Fruit fly (Drosophila melanogaster) Kc167 (cell line): ENCODE results near the gene CG31542.

ENCODE experiments used
- Myc ChIP-seq: fragments of >200 bp; optimal IDR thresholded peaks from 2 replicates; lab custom pipeline; 2017; ENCODE audit warnings: missing external identifiers
- Sin3A ChIP-seq: fragments of >200 bp; optimal IDR thresholded peaks from 2 replicates; lab custom pipeline; 2018; ENCODE audit warnings: missing external identifiers
- h ChIP-seq: fragments of >200 bp; optimal IDR thresholded peaks from 3 replicates; lab custom pipeline; 2018; ENCODE audit warnings: missing external identifiers
- insv ChIP-seq: fragments of >200 bp; optimal IDR thresholded peaks from 3 replicates; lab custom pipeline; 2018; ENCODE audit warnings: missing external identifiers
- psq ChIP-seq: fragments of >200 bp; optimal IDR thresholded peaks from 2 replicates; lab custom pipeline; 2017; ENCODE audit warnings: missing external identifiers
- ttk ChIP-seq: sonication (Bioruptor generic); optimal IDR thresholded peaks from 2 replicates; lab custom pipeline; 2017; ENCODE audit warnings: missing external identifiers

Gene CG31542

DNA sequence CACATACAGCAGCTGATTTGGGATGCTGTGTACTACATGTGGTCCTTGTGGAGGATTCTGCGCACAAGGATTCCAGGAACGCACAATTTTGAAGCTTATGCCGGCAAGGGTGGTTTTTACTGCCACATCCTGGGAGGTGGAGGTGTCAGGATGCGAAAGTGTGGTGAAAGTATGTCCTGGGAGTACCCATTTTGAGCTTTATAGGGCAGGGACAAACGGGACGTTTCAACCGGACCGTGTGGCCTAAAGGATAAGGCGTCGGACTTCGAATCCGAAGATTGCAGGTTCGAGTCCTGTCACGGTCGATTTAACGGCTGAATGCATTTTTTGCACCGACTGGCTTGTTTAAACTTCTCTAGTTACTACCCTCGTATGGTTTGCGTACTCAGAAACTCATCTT is 18.7 kb downstream of the CG31542 start:
- TF ChIP-seq psq (lab: Kevin White, UChicago) (no peak), insv (lab: Kevin White, UChicago) (no peak), h (no peak), Myc (lab: Kevin White, UChicago) (no peak)

DNA sequence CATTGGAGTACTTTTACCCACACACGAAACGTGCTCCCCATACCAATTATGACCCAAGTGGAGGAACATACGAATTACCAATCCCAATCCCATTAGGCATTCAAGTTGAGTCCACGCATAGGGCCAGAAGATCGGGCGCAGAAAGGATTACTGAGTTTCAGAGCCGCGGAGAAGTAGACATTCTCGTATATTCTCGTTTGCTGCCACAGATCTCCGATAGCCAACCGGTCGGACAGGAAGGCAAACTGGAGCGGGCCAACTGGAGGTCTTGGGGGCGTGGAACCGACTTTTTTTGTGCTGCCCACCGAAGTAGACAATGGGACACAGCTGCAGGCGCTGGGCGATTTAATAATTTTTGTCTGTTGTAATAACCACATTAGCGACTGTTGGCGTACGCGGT is 19.7 kb downstream of the CG31542 start:
- TF ChIP-seq Myc (lab: Kevin White, UChicago), result no peak
- TF ChIP-seq Sin3A (lab: Kevin White, UChicago), result no peak
- TF ChIP-seq h, result no peak
- TF ChIP-seq insv (lab: Kevin White, UChicago), result no peak
- TF ChIP-seq psq (lab: Kevin White, UChicago), result no peak
- no peak for TF ChIP-seq ttk (lab: Kevin White, UChicago)

dm6 chr3R:5389435-5389834 is 20.1 kb downstream of the CG31542 start:
- TF ChIP-seq Sin3A (lab: Kevin White, UChicago) (no peak), h (no peak), insv (lab: Kevin White, UChicago) (no peak), ttk (lab: Kevin White, UChicago) (no peak), Myc (lab: Kevin White, UChicago) (no peak), psq (lab: Kevin White, UChicago) (no peak)

DNA sequence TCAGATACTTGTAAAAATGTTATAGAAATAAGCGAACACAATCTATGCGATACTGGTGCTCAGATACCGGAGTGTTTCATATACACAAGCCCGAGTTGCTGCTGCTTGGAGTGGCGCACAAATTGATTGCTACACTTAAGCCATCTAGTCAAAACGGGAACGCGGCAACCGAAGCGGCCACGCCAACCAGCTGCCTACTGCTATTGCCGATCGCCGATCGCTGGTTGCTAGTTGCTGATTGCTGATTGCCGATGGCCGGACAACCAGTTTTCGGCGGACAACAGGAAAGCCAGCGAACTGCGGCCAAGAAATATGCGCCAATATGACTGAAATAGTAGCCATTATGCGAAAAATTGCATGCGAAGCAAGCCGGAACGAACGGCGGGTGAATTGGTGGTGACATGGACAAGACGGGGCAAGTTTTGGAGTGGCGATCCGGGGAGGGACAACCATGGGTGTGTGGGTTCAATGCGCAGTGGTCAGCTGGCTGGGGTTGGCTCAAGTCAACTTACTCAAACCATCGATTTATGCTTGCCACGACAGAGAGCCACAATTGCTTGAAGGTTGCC is 20.8 kb downstream of the CG31542 start:
- TF ChIP-seq psq (lab: Kevin White, UChicago), result no peak
- TF ChIP-seq ttk (lab: Kevin White, UChicago), result no peak
- no peak for TF ChIP-seq Myc (lab: Kevin White, UChicago)
- TF ChIP-seq h, result no peak
- no peak for TF ChIP-seq insv (lab: Kevin White, UChicago)
- no peak for TF ChIP-seq Sin3A (lab: Kevin White, UChicago)

DNA sequence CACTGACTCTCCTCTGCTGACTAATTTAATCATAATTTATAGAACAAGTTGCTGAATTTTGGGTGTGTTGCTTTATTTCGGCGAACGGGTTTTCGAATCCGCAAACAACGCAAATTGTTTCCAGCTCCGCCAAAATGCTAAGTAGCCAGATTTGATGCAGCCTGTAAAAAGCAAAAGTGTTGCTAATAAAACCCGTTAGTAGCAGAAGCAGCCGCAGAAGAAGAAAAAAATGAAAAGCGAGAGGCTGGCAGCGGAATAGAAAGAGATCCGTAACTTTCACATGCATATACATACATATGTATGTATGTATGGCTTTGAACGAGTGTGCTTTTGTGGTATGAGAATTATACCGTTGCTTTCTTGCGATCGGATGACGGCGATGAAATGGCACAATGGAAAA is 22.7 kb downstream of the CG31542 start:
- no peak for TF ChIP-seq ttk (lab: Kevin White, UChicago)
- TF ChIP-seq Myc (lab: Kevin White, UChicago), result no peak
- no peak for TF ChIP-seq h
- no peak for TF ChIP-seq Sin3A (lab: Kevin White, UChicago)
- no peak for TF ChIP-seq insv (lab: Kevin White, UChicago)
- TF ChIP-seq psq (lab: Kevin White, UChicago), result no peak

DNA sequence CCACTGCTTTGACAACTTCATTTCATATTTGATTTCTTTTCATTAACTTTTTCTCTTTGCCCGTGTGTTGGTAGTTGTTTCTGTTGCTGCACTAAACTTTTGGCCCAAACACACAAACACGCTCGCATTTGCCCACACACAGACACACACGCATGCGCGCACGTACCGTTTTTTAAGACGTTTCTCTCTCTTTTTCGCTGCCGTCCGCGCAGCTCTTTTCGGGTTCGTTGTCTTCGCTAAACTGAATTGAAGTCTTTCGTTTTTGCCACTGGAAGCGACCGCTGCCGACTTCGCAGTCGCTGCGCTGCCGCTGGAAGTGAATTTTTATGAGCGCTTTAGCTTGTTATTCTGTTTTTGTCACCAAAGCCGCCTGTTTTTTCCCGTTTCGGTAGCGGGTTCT is 23.3 kb downstream of the CG31542 start, which contains the start of gene kkv:
Gene kkv, minus strand, starts transcription at position 246 of the 400 bp plus-strand sequence.
- TF ChIP-seq ttk (lab: Kevin White, UChicago), result no peak
- TF ChIP-seq insv (lab: Kevin White, UChicago), result no peak
- TF ChIP-seq Myc (lab: Kevin White, UChicago), result no peak
- no peak for TF ChIP-seq h
- no peak for TF ChIP-seq Sin3A (lab: Kevin White, UChicago)
- no peak for TF ChIP-seq psq (lab: Kevin White, UChicago)

DNA sequence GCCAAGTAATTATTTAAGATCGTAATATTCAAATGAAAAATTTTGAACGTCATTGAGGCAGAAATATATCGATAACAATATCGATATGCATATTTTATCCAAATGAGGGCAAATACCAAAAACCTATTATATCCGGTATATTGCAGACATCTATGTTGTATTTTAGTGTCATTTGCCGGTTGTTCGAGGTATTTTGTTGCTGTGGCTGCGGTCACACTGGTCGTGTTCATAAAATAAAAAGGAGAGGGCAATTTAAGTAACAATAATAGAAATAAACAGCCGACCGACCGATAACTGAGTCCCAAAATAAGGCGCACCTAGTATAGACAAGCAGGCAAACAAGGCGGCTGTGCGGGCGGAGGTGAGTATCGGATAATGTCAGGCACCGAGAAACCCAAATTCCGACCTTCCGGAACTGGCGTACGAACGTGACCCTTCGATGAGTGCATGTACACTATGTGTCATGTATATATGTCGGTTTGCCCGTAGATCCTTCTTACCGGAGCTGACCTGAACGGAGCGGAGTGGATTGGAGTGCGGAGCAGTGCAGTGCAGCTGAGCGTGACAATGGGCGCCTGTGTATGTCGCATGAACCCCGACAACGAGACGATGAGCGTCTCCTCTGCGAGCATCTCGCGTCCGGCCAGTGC is 24.5 kb downstream of the CG31542 start, which contains the start of gene CG1172:
Gene CG1172, plus strand, starts transcription at position 181 of the 650 bp plus-strand sequence.
- TF ChIP-seq psq (lab: Kevin White, UChicago) (no peak), ttk (lab: Kevin White, UChicago) (no peak), Myc (lab: Kevin White, UChicago) (no peak)

DNA sequence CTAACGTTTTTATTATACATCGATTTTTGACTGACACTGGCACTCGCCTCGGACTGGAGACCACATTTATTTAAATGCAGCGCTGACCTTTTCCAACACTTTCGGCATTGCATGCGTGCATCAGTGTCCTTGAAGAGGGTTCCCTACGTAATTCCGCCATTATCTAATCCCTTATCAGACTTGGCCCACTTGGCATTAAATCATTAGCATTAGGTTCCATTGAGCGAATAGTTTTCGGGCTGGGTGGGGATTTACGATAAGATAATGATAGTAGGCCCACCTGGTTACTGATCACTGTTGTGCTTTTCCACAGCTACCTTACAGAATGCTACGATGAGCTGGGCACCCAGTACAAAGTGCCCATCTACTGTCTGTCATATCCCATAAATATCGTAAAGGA is 25.9 kb downstream of the CG31542 start:
- TF ChIP-seq Myc (lab: Kevin White, UChicago), result no peak
- no peak for TF ChIP-seq h
- TF ChIP-seq psq (lab: Kevin White, UChicago), result no peak
- no peak for TF ChIP-seq Sin3A (lab: Kevin White, UChicago)
- TF ChIP-seq insv (lab: Kevin White, UChicago), result no peak
- TF ChIP-seq ttk (lab: Kevin White, UChicago), result no peak

DNA sequence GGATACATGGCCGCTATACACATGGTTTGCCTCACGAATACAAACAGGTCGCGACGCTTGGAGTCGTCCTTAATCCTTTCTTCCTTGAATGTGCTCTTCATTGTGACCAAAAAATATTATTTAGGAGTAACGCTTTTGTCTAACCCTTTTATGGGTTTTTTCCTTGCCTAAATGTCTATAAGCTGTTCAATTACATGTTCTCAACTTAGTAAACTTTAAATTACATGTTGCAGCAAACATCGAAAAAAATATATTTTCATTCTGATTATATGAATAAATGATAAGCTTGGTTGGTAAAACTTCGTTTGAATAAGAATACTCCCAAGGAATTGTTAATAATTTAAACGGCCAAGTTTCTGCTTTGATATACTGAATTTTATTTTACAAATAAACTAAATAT is 29.8 kb downstream of the CG31542 start, which contains the start of gene Or83a:
Gene Or83a, minus strand, starts transcription at position 101 of the 400 bp plus-strand sequence.
- no peak for TF ChIP-seq insv (lab: Kevin White, UChicago)
- TF ChIP-seq Sin3A (lab: Kevin White, UChicago), result no peak
- no peak for TF ChIP-seq psq (lab: Kevin White, UChicago)
- no peak for TF ChIP-seq ttk (lab: Kevin White, UChicago)
- no peak for TF ChIP-seq Myc (lab: Kevin White, UChicago)
- no peak for TF ChIP-seq h

DNA sequence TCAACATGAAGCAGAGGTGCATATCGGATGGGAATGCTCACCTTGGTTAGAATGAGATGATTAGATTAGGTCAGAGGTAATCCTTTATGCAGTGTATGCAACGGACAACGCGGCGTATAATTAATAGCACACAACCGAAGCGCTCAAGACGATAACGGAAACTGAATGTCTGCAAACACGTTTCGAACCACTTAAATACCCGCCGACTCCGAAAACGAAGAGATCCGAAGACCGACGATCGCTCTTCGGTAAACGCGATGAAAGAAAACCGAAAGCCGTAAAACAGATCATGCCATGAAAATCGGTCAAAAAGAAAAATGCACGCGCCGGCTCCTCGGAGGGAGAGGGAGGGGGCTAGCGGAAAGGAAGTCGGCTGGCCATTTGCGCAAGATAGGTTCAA is 34.6 kb downstream of the CG31542 start, which contains the start of gene CG2663:
Gene CG2663, minus strand, starts transcription at position 173 of the 400 bp plus-strand sequence.
- TF ChIP-seq Myc (lab: Kevin White, UChicago) (no peak), insv (lab: Kevin White, UChicago) (no peak), ttk (lab: Kevin White, UChicago) (no peak), h (no peak), psq (lab: Kevin White, UChicago) (no peak), Sin3A (lab: Kevin White, UChicago) (no peak)

DNA sequence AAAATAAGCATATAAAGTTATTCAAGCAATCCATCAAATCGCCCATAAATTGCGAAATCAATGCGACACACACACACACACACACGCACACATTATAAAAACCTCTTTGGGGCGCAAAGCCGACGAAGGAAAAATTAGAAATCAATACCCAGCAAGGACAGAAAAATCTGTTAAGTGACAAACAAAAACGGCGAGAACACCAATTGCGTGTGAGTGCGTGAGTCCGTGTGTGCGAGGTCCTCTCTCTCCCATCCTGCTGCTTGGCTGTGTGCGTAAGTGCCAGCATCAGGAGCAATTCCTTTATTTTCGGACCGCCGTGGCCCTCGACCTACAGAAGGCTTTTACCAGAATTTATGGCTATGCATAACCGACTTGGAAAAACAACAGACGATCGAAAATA is 43.0 kb downstream of the CG31542 start, which contains the start of gene Orco:
Gene Orco, minus strand, starts transcription at position 101 of the 400 bp plus-strand sequence.
- TF ChIP-seq Myc (lab: Kevin White, UChicago) (no peak), h (no peak), Sin3A (lab: Kevin White, UChicago) (no peak), ttk (lab: Kevin White, UChicago) (no peak), psq (lab: Kevin White, UChicago) (no peak)

DNA sequence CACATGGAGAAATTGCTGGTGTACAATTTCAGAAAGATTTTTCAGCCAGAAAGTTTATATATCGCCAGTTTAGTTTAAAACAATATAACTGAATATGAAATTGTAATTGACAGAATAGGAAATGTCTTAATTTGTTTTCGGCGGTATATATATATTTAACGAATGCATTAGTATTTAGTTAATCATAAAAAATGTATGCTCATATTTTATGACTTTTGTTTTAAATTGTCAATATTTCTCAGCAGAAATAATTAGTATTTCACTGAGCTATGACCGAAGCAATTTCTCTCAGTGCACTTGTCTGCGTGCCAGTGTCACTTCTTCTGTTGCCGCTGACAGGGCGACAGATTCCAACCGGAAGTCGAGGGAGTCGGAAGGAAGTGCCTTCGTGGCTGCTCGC is 43.6 kb downstream of the CG31542 start:
- TF ChIP-seq h (no peak), ttk (lab: Kevin White, UChicago) (no peak), Myc (lab: Kevin White, UChicago) (no peak), insv (lab: Kevin White, UChicago) (no peak), psq (lab: Kevin White, UChicago) (no peak), Sin3A (lab: Kevin White, UChicago) (no peak)
